Worm (Caenorhabditis elegans) whole organism, mixed stage, embryonic: ENCODE measurements around the gene tmem-131.

ENCODE experiments used
- M03D4.4 ChIP-seq: sonication (generic microtip); optimal IDR thresholded peaks from 2 replicates; lab custom pipeline; 2017; ENCODE audit warnings: mild to moderate bottlenecking, missing genetic modification characterization, missing compliant biosample characterization
- bed-3 ChIP-seq: fragments of 200-800 bp; sonication (Bioruptor generic); optimal IDR thresholded peaks from 3 replicates; lab custom pipeline; 2018; ENCODE audit warnings: mild to moderate bottlenecking, missing genetic modification characterization, moderate library complexity, missing compliant biosample characterization
- blmp-1 ChIP-seq: fragments of 150-350 bp; optimal IDR thresholded peaks from 2 replicates; lab custom pipeline; 2014; ENCODE audit warnings: missing biosample characterization, missing genetic modification characterization
- ceh-39 ChIP-seq: fragments of 150-350 bp; optimal IDR thresholded peaks from 2 replicates; lab custom pipeline; 2014; ENCODE audit warnings: missing biosample characterization, missing genetic modification characterization
- ceh-43 ChIP-seq: fragments of 200-800 bp; sonication (Bioruptor generic); optimal IDR thresholded peaks from 2 replicates; lab custom pipeline; 2018; ENCODE audit warnings: mild to moderate bottlenecking, missing genetic modification characterization, moderate library complexity, missing compliant biosample characterization
- ceh-83 ChIP-seq: fragments of 200-800 bp; sonication (Bioruptor generic); optimal IDR thresholded peaks from 2 replicates; lab custom pipeline; 2018; ENCODE audit warnings: mild to moderate bottlenecking, missing genetic modification characterization, missing compliant biosample characterization
- ces-1 ChIP-seq: fragments of 150-350 bp; optimal IDR thresholded peaks from 2 replicates; lab custom pipeline; 2014; ENCODE audit warnings: missing biosample characterization, missing genetic modification reagents, missing genetic modification characterization
- cnd-1 ChIP-seq: fragments of 200-800 bp; sonication (Bioruptor generic); optimal IDR thresholded peaks from 2 replicates; lab custom pipeline; 2018; ENCODE audit warnings: mild to moderate bottlenecking, missing genetic modification characterization, missing compliant biosample characterization
- drap-1 ChIP-seq: fragments of 200-800 bp; sonication (Bioruptor generic); optimal IDR thresholded peaks from 3 replicates; lab custom pipeline; 2018; ENCODE audit warnings: mild to moderate bottlenecking, missing genetic modification characterization, missing compliant biosample characterization
- elt-1 ChIP-seq: sonication (generic microtip); optimal IDR thresholded peaks from 2 replicates; lab custom pipeline; 2017; ENCODE audit warnings: missing genetic modification characterization, mild to moderate bottlenecking, missing compliant biosample characterization, antibody characterized with exemption, moderate library complexity, borderline replicate concordance; ENCODE audit not compliant: insufficient read depth
- elt-3 ChIP-seq: fragments of 150-350 bp; optimal IDR thresholded peaks from 2 replicates; lab custom pipeline; 2014; ENCODE audit warnings: missing biosample characterization, missing genetic modification characterization
- flh-1 ChIP-seq: fragments of 200-800 bp; sonication (Bioruptor generic); optimal IDR thresholded peaks from 2 replicates; lab custom pipeline; 2018; ENCODE audit warnings: mild to moderate bottlenecking, missing genetic modification characterization, moderate library complexity, missing compliant biosample characterization
- ham-2 ChIP-seq: fragments of 200-800 bp; sonication (Bioruptor generic); optimal IDR thresholded peaks from 2 replicates; lab custom pipeline; 2018; ENCODE audit warnings: mild to moderate bottlenecking, missing genetic modification characterization, missing compliant biosample characterization
- hlh-1 ChIP-seq: fragments of 150-350 bp; optimal IDR thresholded peaks from 2 replicates; lab custom pipeline; 2014; ENCODE audit warnings: missing biosample characterization, missing genetic modification reagents, missing genetic modification characterization
- lin-13 ChIP-seq: fragments of 150-350 bp; optimal IDR thresholded peaks from 2 replicates; lab custom pipeline; 2014; ENCODE audit warnings: missing biosample characterization, missing genetic modification characterization
- lin-32 ChIP-seq: fragments of 200-800 bp; sonication (Bioruptor generic); optimal IDR thresholded peaks from 2 replicates; lab custom pipeline; 2018; ENCODE audit warnings: mild to moderate bottlenecking, missing genetic modification characterization, missing compliant biosample characterization
- lsy-2 ChIP-seq: fragments of 150-350 bp; optimal IDR thresholded peaks from 2 replicates; lab custom pipeline; 2014; ENCODE audit warnings: missing biosample characterization, missing genetic modification characterization
- mab-5 ChIP-seq: fragments of 150-350 bp; optimal IDR thresholded peaks from 2 replicates; lab custom pipeline; 2014; ENCODE audit warnings: missing biosample characterization, missing genetic modification characterization
- mep-1 ChIP-seq: fragments of 150-350 bp; optimal IDR thresholded peaks from 2 replicates; lab custom pipeline; 2017; ENCODE audit warnings: missing biosample characterization, missing genetic modification reagents, missing genetic modification characterization, inconsistent platforms
- mls-2 ChIP-seq: sonication (generic microtip); optimal IDR thresholded peaks from 2 replicates; lab custom pipeline; 2016; ENCODE audit warnings: mild to moderate bottlenecking, missing genetic modification characterization, moderate library complexity, missing compliant biosample characterization
- nhr-12 ChIP-seq: fragments of 150-350 bp; optimal IDR thresholded peaks from 2 replicates; lab custom pipeline; 2014; ENCODE audit warnings: missing biosample characterization, missing genetic modification characterization
- nhr-2 ChIP-seq: fragments of 150-350 bp; optimal IDR thresholded peaks from 2 replicates; lab custom pipeline; 2014; ENCODE audit warnings: missing biosample characterization, missing genetic modification characterization
- nhr-237 ChIP-seq: fragments of 150-350 bp; optimal IDR thresholded peaks from 2 replicates; lab custom pipeline; 2014; ENCODE audit warnings: missing biosample characterization, missing genetic modification characterization
- nhr-28 ChIP-seq: fragments of 150-350 bp; optimal IDR thresholded peaks from 2 replicates; lab custom pipeline; 2014; ENCODE audit warnings: missing biosample characterization, missing genetic modification characterization
- nhr-76 ChIP-seq: sonication (generic microtip); optimal IDR thresholded peaks from 2 replicates; lab custom pipeline; 2017; ENCODE audit warnings: missing biosample characterization, missing genetic modification characterization
- pha-4 ChIP-seq: fragments of 150-350 bp; optimal IDR thresholded peaks from 2 replicates; lab custom pipeline; 2018; ENCODE audit warnings: missing biosample characterization, missing genetic modification reagents, missing genetic modification characterization
- sem-2 ChIP-seq: fragments of 200-800 bp; sonication (Bioruptor generic); optimal IDR thresholded peaks from 2 replicates; lab custom pipeline; 2018; ENCODE audit warnings: mild to moderate bottlenecking, missing genetic modification characterization, missing compliant biosample characterization
- sptf-1 ChIP-seq: sonication (generic microtip); optimal IDR thresholded peaks from 2 replicates; lab custom pipeline; 2017; ENCODE audit warnings: mild to moderate bottlenecking, missing genetic modification characterization, moderate library complexity, missing compliant biosample characterization
- tbx-8 ChIP-seq: fragments of 200-800 bp; sonication (Bioruptor generic); optimal IDR thresholded peaks from 2 replicates; lab custom pipeline; 2018; ENCODE audit warnings: mild to moderate bottlenecking, missing genetic modification characterization, moderate library complexity, missing compliant biosample characterization
- unc-120 ChIP-seq: sonication (generic microtip); optimal IDR thresholded peaks from 2 replicates; lab custom pipeline; 2017; ENCODE audit warnings: missing genetic modification characterization, missing compliant biosample characterization; ENCODE audit not compliant: poor library complexity, severe bottlenecking
- unc-39 ChIP-seq: fragments of 150-350 bp; optimal IDR thresholded peaks from 2 replicates; lab custom pipeline; 2014; ENCODE audit warnings: missing biosample characterization, missing genetic modification characterization
- unc-62 ChIP-seq: fragments of 150-350 bp; optimal IDR thresholded peaks from 2 replicates; lab custom pipeline; 2014; ENCODE audit warnings: missing biosample characterization, missing genetic modification reagents, missing genetic modification characterization
- zip-8 ChIP-seq: fragments of 150-350 bp; optimal IDR thresholded peaks from 2 replicates; lab custom pipeline; 2014; ENCODE audit warnings: missing biosample characterization, missing genetic modification characterization
- ztf-11 ChIP-seq: fragments of 150-350 bp; optimal IDR thresholded peaks from 2 replicates; lab custom pipeline; 2014; ENCODE audit warnings: missing biosample characterization, missing genetic modification characterization

tmem-131 gene

DNA sequence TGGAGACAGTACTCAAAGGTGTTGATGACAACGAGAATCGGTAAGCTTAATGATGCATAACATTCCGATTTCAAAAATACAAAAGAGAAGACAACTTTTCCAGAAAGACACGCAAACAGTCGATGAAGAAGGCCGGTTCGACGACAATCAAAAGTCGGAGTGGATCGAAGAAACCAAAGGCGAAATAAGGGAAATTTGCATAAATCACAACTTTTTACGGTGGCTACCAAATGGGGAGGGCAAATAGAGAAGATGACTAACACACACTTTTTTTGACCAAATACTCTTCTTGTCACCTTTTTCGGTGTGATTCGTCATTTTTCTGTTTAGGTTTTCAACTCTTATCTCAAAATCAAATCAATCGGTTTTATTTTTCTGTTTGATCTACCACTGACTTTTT, 38.2 kb upstream of the tmem-131 start, which contains the start of gene C45G9.6:
Gene C45G9.6 (plus strand): TSS at position 301 of the 400 bp plus-strand sequence.
- TF ChIP-seq nhr-2 (tag; lab: Kevin White, UChicago): no peak
- no peak for TF ChIP-seq elt-3 (tag; lab: Kevin White, UChicago)
- TF ChIP-seq pha-4 (tag; lab: Kevin White, UChicago): no peak
- TF ChIP-seq sem-2 (GFP tag; lab: Kevin White, UChicago): no peak
- TF ChIP-seq sptf-1 (tag; lab: Kevin White, UChicago): no peak
- TF ChIP-seq ceh-39: no peak
- TF ChIP-seq lin-13 (tag; lab: Kevin White, UChicago): no peak
- TF ChIP-seq lsy-2 (tag; lab: Kevin White, UChicago): no peak
- no peak for TF ChIP-seq hlh-1 (tag; lab: Kevin White, UChicago)
- TF ChIP-seq tbx-8 (GFP tag; lab: Kevin White, UChicago): no peak
- TF ChIP-seq bed-3 (GFP tag; lab: Kevin White, UChicago): no peak
- no peak for TF ChIP-seq blmp-1
- TF ChIP-seq mab-5 (tag; lab: Kevin White, UChicago): no peak
- no peak for TF ChIP-seq unc-120 (tag; lab: Kevin White, UChicago)
- no peak for TF ChIP-seq elt-1
- no peak for TF ChIP-seq nhr-237 (tag; lab: Kevin White, UChicago)

ce11 chrIII:5031375-5031836, 33.4 kb upstream of the tmem-131 start:
- TF ChIP-seq pha-4 (tag; lab: Kevin White, UChicago) (peak; percentile 39), ztf-11 (tag; lab: Kevin White, UChicago) (peak; percentile 70), mls-2 (tag; lab: Kevin White, UChicago) (peak; percentile 96), unc-120 (tag; lab: Kevin White, UChicago) (peak; percentile 84), cnd-1 (tag; lab: Kevin White, UChicago) (peak; percentile 89), sptf-1 (tag; lab: Kevin White, UChicago) (peak; percentile 94), elt-3 (tag; lab: Kevin White, UChicago) (peak; percentile 28), ceh-43 (GFP tag; lab: Kevin White, UChicago) (peak; percentile 90), tbx-8 (GFP tag; lab: Kevin White, UChicago) (peak; percentile 66), bed-3 (GFP tag; lab: Kevin White, UChicago) (peak; percentile 81), ham-2 (GFP tag; lab: Kevin White, UChicago) (peak; percentile 93), sem-2 (GFP tag; lab: Kevin White, UChicago) (peak; percentile 82), nhr-2 (tag; lab: Kevin White, UChicago) (peak; percentile 78), nhr-237 (tag; lab: Kevin White, UChicago) (peak; percentile 64), M03D4.4 (tag; lab: Kevin White, UChicago) (peak; percentile 91), lin-32 (GFP tag; lab: Kevin White, UChicago) (peak; percentile 77), drap-1 (GFP tag; lab: Kevin White, UChicago) (peak; percentile 91), ceh-83 (peak; percentile 91), unc-39 (tag; lab: Kevin White, UChicago) (peak; percentile 1), lsy-2 (tag; lab: Kevin White, UChicago) (peak; percentile 63), unc-62 (GFP tag; lab: Kevin White, UChicago) (peak; percentile 44), flh-1 (GFP tag; lab: Kevin White, UChicago) (peak; percentile 72), mep-1 (peak; percentile 70), nhr-12 (tag; lab: Kevin White, UChicago) (peak; percentile 18)

DNA sequence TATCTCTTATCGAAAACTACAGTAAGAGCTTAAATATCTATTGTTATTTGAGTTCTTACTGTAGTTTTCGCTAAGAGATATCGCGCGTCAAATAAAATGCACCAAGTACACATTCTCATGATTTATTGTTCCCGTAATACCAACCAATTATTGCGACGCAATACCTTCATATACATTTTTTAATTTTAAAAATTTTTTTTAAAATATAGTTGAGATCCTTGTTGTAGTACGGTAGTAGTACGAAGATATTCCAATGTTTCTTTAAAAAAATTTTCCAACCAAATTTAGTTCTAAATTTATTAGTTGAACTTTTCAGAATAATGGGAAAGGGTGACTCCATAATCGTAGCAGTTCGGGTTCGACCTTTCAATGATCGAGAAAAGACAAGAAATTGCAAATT, 32.7 kb upstream of the tmem-131 start, which contains the start of gene klp-6:
Gene klp-6 (plus strand): TSS at position 301 of the 400 bp plus-strand sequence.
- TF ChIP-seq ceh-39 (no peak), unc-120 (tag; lab: Kevin White, UChicago) (no peak), nhr-2 (tag; lab: Kevin White, UChicago) (no peak), ceh-43 (GFP tag; lab: Kevin White, UChicago) (no peak), mab-5 (tag; lab: Kevin White, UChicago) (no peak), unc-62 (GFP tag; lab: Kevin White, UChicago) (no peak), ceh-83 (no peak), nhr-237 (tag; lab: Kevin White, UChicago) (no peak), lin-32 (GFP tag; lab: Kevin White, UChicago) (no peak), ces-1 (GFP tag; lab: Kevin White, UChicago) (no peak), sem-2 (GFP tag; lab: Kevin White, UChicago) (no peak)

DNA sequence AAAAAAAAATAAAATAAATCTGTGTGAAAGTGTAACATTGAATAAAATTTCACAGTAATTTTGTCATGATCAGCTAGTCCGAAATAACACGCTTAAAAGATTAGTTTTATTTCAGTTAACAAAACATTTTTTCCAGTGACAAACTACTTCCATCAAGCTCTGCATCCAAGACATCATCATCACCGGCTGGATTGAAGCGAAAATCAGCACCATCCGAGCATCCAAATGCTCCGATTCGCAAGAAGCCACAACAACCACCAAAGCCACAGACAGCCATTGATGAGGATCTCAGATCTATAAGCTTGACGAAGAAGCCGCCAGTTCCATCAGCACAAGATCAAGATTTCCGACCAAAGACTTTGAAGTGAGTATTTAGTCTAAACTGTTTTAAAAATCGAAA, 29.3 kb upstream of the tmem-131 start:
- TF ChIP-seq ztf-11 (tag; lab: Kevin White, UChicago) (no peak), drap-1 (GFP tag; lab: Kevin White, UChicago) (no peak), lsy-2 (tag; lab: Kevin White, UChicago) (no peak), ceh-39 (no peak), mab-5 (tag; lab: Kevin White, UChicago) (no peak), bed-3 (GFP tag; lab: Kevin White, UChicago) (no peak), blmp-1 (no peak), ceh-83 (peak; percentile 49), tbx-8 (GFP tag; lab: Kevin White, UChicago) (peak; percentile 13), pha-4 (tag; lab: Kevin White, UChicago) (no peak), nhr-237 (tag; lab: Kevin White, UChicago) (no peak), unc-62 (GFP tag; lab: Kevin White, UChicago) (no peak), sptf-1 (tag; lab: Kevin White, UChicago) (peak; percentile 51), ces-1 (GFP tag; lab: Kevin White, UChicago) (no peak), cnd-1 (tag; lab: Kevin White, UChicago) (no peak), M03D4.4 (tag; lab: Kevin White, UChicago) (peak; percentile 37), flh-1 (GFP tag; lab: Kevin White, UChicago) (no peak), zip-8 (tag; lab: Kevin White, UChicago) (no peak), mls-2 (tag; lab: Kevin White, UChicago) (peak; percentile 8), nhr-2 (tag; lab: Kevin White, UChicago) (no peak), lin-32 (GFP tag; lab: Kevin White, UChicago) (no peak), nhr-28 (tag; lab: Kevin White, UChicago) (no peak), hlh-1 (tag; lab: Kevin White, UChicago) (no peak), mep-1 (no peak), unc-39 (tag; lab: Kevin White, UChicago) (no peak), unc-120 (tag; lab: Kevin White, UChicago) (no peak), ceh-43 (GFP tag; lab: Kevin White, UChicago) (no peak), ham-2 (GFP tag; lab: Kevin White, UChicago) (no peak), nhr-12 (tag; lab: Kevin White, UChicago) (no peak), nhr-76 (tag; lab: Kevin White, UChicago) (no peak), elt-1 (no peak)
